Fruit fly (Drosophila melanogaster) whole organism, embryonic: Measurements from ENCODE around the gene CG10011.

ENCODE experiments used
- Abd-B ChIP-seq: fragments of 200-800 bp; sonication (Bioruptor generic); optimal IDR thresholded peaks from 2 replicates; lab custom pipeline; 2018; ENCODE audit warnings: missing biosample characterization, mild to moderate bottlenecking, missing genetic modification characterization, moderate library complexity
- CG10462 ChIP-seq: fragments of 200-800 bp; sonication (Bioruptor generic); optimal IDR thresholded peaks from 2 replicates; lab custom pipeline; 2016; ENCODE audit warnings: missing biosample characterization, missing genetic modification characterization
- CG14050 ChIP-seq: fragments of 200-800 bp; sonication (Bioruptor generic); IDR thresholded peaks from 3 replicates; pipeline ENCODE4 v1.3.6; 2022; ENCODE audit warnings: missing biosample characterization, missing genetic modification characterization
- CG14965 ChIP-seq: fragments of 200-800 bp; sonication (Bioruptor generic); optimal IDR thresholded peaks from 2 replicates; lab custom pipeline; 2016; ENCODE audit warnings: missing biosample characterization, missing genetic modification characterization, borderline replicate concordance
- CG17328 ChIP-seq: fragments of 200-800 bp; sonication (Bioruptor generic); IDR thresholded peaks from 2 replicates; pipeline ENCODE4 v1.3.6; 2022; ENCODE audit warnings: missing biosample characterization, missing genetic modification characterization
- CG17359 ChIP-seq: fragments of 200-800 bp; sonication (Bioruptor generic); optimal IDR thresholded peaks from 3 replicates; lab custom pipeline; 2018; ENCODE audit warnings: missing biosample characterization, mild to moderate bottlenecking, missing genetic modification characterization, moderate library complexity
- CG17912 ChIP-seq: fragments of 200-800 bp; sonication (Bioruptor generic); optimal IDR thresholded peaks from 2 replicates; lab custom pipeline; 2018; ENCODE audit warnings: missing biosample characterization, mild to moderate bottlenecking, missing genetic modification characterization
- CG18599 ChIP-seq: fragments of 200-800 bp; sonication (Bioruptor generic); optimal IDR thresholded peaks from 3 replicates; lab custom pipeline; 2017; ENCODE audit warnings: missing biosample characterization, missing genetic modification characterization, mild to moderate bottlenecking, moderate library complexity, missing genetic modification reagents
- CG30431 ChIP-seq: fragments of 200-800 bp; sonication (Bioruptor generic); optimal IDR thresholded peaks from 2 replicates; lab custom pipeline; 2017; ENCODE audit warnings: missing biosample characterization, missing genetic modification characterization
- CG33213 ChIP-seq: fragments of 200-800 bp; sonication (Bioruptor generic); optimal IDR thresholded peaks from 3 replicates; lab custom pipeline; 2016; ENCODE audit warnings: missing biosample characterization, missing genetic modification characterization
- CG33557 ChIP-seq: fragments of 200-800 bp; sonication (Bioruptor generic); optimal IDR thresholded peaks from 2 replicates; lab custom pipeline; 2019; ENCODE audit warnings: missing biosample characterization, mild to moderate bottlenecking, missing genetic modification characterization, moderate library complexity
- CG4424 ChIP-seq: fragments of 200-800 bp; sonication (Bioruptor generic); optimal IDR thresholded peaks from 3 replicates; lab custom pipeline; 2016; ENCODE audit warnings: missing biosample characterization, missing genetic modification characterization
- CG6272 ChIP-seq: fragments of 200-800 bp; sonication (Bioruptor generic); IDR thresholded peaks from 2 replicates; pipeline ENCODE4 v1.3.6; 2022; ENCODE audit warnings: missing biosample characterization, missing genetic modification characterization
- CG7556 ChIP-seq: fragments of 200-800 bp; sonication (Bioruptor generic); optimal IDR thresholded peaks from 2 replicates; lab custom pipeline; 2017; ENCODE audit warnings: missing biosample characterization, mild to moderate bottlenecking, missing genetic modification characterization
- CG8478 ChIP-seq: fragments of >200 bp; optimal IDR thresholded peaks from 2 replicates; lab custom pipeline; 2018
- CG9437 ChIP-seq: fragments of 200-800 bp; sonication (Bioruptor generic); optimal IDR thresholded peaks from 2 replicates; lab custom pipeline; 2018; ENCODE audit warnings: missing biosample characterization, mild to moderate bottlenecking, missing genetic modification characterization
- Camta ChIP-seq: fragments of 200-800 bp; sonication (Bioruptor generic); optimal IDR thresholded peaks from 2 replicates; lab custom pipeline; 2016; ENCODE audit warnings: missing biosample characterization, missing genetic modification characterization
- D ChIP-seq, 2 experiments: fragments of 200-800 bp in 1 of 2; fragments of >200 bp in 1 of 2; sonication (Bioruptor generic) in 1 of 2; optimal IDR thresholded peaks; 2 replicates in 1 of 2; 3 replicates in 1 of 2; lab custom pipeline; 2017; ENCODE audit warnings: mild to moderate bottlenecking in 1 of 2, missing biosample characterization in 1 of 2, missing genetic modification characterization in 1 of 2, missing genetic modification reagents in 1 of 2
- Deaf1 ChIP-seq: fragments of 200-800 bp; optimal IDR thresholded peaks from 3 replicates; lab custom pipeline; 2019; ENCODE audit warnings: missing biosample characterization, mild to moderate bottlenecking, missing genetic modification characterization, moderate library complexity
- E2f2 ChIP-seq: fragments of 200-800 bp; sonication (Bioruptor generic); IDR thresholded peaks from 2 replicates; pipeline ENCODE4 v1.3.6; 2022; ENCODE audit warnings: missing biosample characterization, missing genetic modification characterization
- Eip74EF ChIP-seq, 2 experiments: fragments of 200-800 bp in 1 of 2; fragments of >200 bp in 1 of 2; sonication (Bioruptor generic) in 1 of 2; optimal IDR thresholded peaks; 2 replicates each; lab custom pipeline; 2017 to 2019; ENCODE audit warnings: missing biosample characterization in 2 of 2, missing genetic modification characterization in 2 of 2, mild to moderate bottlenecking in 1 of 2, moderate library complexity in 1 of 2
- Ets97D ChIP-seq: fragments of 200-800 bp; sonication (Bioruptor generic); optimal IDR thresholded peaks from 3 replicates; lab custom pipeline; 2016; ENCODE audit warnings: missing biosample characterization, missing genetic modification characterization
- Hey ChIP-seq: fragments of 200-800 bp; sonication (Bioruptor generic); optimal IDR thresholded peaks from 3 replicates; lab custom pipeline; 2018; ENCODE audit warnings: missing biosample characterization, mild to moderate bottlenecking, missing genetic modification characterization
- Hmr ChIP-seq: fragments of 200-800 bp; sonication (Bioruptor generic); optimal IDR thresholded peaks from 3 replicates; lab custom pipeline; 2017; ENCODE audit warnings: mild to moderate bottlenecking, missing biosample characterization, missing genetic modification reagents, missing genetic modification characterization
- Hmx ChIP-seq: fragments of 200-800 bp; sonication (Bioruptor generic); optimal IDR thresholded peaks from 2 replicates; lab custom pipeline; 2016; ENCODE audit warnings: missing biosample characterization, missing genetic modification characterization
- Kr ChIP-seq: fragments of 200-800 bp; sonication (Bioruptor generic); optimal IDR thresholded peaks from 2 replicates; lab custom pipeline; 2017; ENCODE audit warnings: missing biosample characterization, mild to moderate bottlenecking, missing genetic modification characterization
- NC2β ChIP-seq: fragments of 200-800 bp; sonication (Bioruptor generic); optimal IDR thresholded peaks from 2 replicates; lab custom pipeline; 2016; ENCODE audit warnings: missing biosample characterization, missing genetic modification characterization
- NK7.1 ChIP-seq: fragments of 200-800 bp; sonication (Bioruptor generic); optimal IDR thresholded peaks from 3 replicates; lab custom pipeline; 2016; ENCODE audit warnings: missing biosample characterization, missing genetic modification characterization
- Nf-YC ChIP-seq: fragments of 200-800 bp; optimal IDR thresholded peaks from 3 replicates; lab custom pipeline; 2019; ENCODE audit warnings: missing biosample characterization, mild to moderate bottlenecking, missing genetic modification characterization, moderate library complexity
- NfI ChIP-seq: fragments of 200-800 bp; sonication (Bioruptor generic); optimal IDR thresholded peaks from 3 replicates; lab custom pipeline; 2018; ENCODE audit warnings: missing biosample characterization, mild to moderate bottlenecking, missing genetic modification characterization, moderate library complexity
- Oaz ChIP-seq: fragments of 200-800 bp; sonication (Bioruptor generic); IDR thresholded peaks from 2 replicates; pipeline ENCODE4 v1.3.6; 2022; ENCODE audit warnings: missing biosample characterization, missing genetic modification characterization
- Taf1 ChIP-seq: fragments of 200-800 bp; sonication (Bioruptor generic); IDR thresholded peaks from 2 replicates; pipeline ENCODE4 v1.3.6; 2022; ENCODE audit warnings: missing biosample characterization, missing genetic modification characterization
- Tbp ChIP-seq: fragments of >200 bp; optimal IDR thresholded peaks from 2 replicates; lab custom pipeline; 2018; ENCODE audit warnings: missing biosample characterization, missing genetic modification characterization
- Usf ChIP-seq: fragments of 200-800 bp; sonication (Bioruptor generic); optimal IDR thresholded peaks from 2 replicates; lab custom pipeline; 2017; ENCODE audit warnings: missing genotype, missing biosample characterization, missing genetic modification characterization
- ash1 ChIP-seq: fragments of 200-800 bp; sonication (Bioruptor generic); optimal IDR thresholded peaks from 2 replicates; lab custom pipeline; 2018; ENCODE audit warnings: missing biosample characterization, mild to moderate bottlenecking, missing genetic modification characterization
- bigmax ChIP-seq: fragments of 200-800 bp; sonication (Bioruptor generic); optimal IDR thresholded peaks from 2 replicates; lab custom pipeline; 2018; ENCODE audit warnings: missing biosample characterization, mild to moderate bottlenecking, missing genetic modification characterization
- dimm ChIP-seq: fragments of 200-800 bp; sonication (Bioruptor generic); IDR thresholded peaks from 2 replicates; pipeline ENCODE4 v1.3.6; 2022; ENCODE audit warnings: missing biosample characterization, missing genetic modification characterization
- esg ChIP-seq: fragments of 200-800 bp; sonication (Bioruptor generic); conservative IDR thresholded peaks from 2 replicates; pipeline ENCODE4 v1.3.6; 2022; ENCODE audit warnings: missing biosample characterization, missing genetic modification characterization
- eyg ChIP-seq: fragments of 200-800 bp; sonication (Bioruptor generic); optimal IDR thresholded peaks from 3 replicates; lab custom pipeline; 2016; ENCODE audit warnings: missing biosample characterization, missing genetic modification characterization
- gem ChIP-seq: fragments of 200-800 bp; sonication (Bioruptor generic); optimal IDR thresholded peaks from 2 replicates; lab custom pipeline; 2019; ENCODE audit warnings: missing biosample characterization, mild to moderate bottlenecking, missing genetic modification characterization, moderate library complexity
- gsb-n ChIP-seq: fragments of 200-800 bp; sonication (Bioruptor generic); optimal IDR thresholded peaks from 3 replicates; lab custom pipeline; 2018; ENCODE audit warnings: missing biosample characterization, mild to moderate bottlenecking, missing genetic modification characterization
- jumu ChIP-seq: fragments of 200-800 bp; sonication (Bioruptor generic); optimal IDR thresholded peaks from 3 replicates; lab custom pipeline; 2016; ENCODE audit warnings: missing biosample characterization, missing genetic modification characterization
- lbe ChIP-seq: fragments of 200-800 bp; sonication (Bioruptor generic); optimal IDR thresholded peaks from 2 replicates; lab custom pipeline; 2016; ENCODE audit warnings: missing biosample characterization, mild to moderate bottlenecking, missing genetic modification characterization
- oc ChIP-seq: fragments of 200-800 bp; sonication (Bioruptor generic); optimal IDR thresholded peaks from 2 replicates; lab custom pipeline; 2018; ENCODE audit warnings: missing biosample characterization, mild to moderate bottlenecking, missing genetic modification characterization, moderate library complexity
- tll ChIP-seq, 2 experiments: fragments of 200-800 bp in 1 of 2; fragments of >200 bp in 1 of 2; sonication (Bioruptor generic) in 1 of 2; optimal IDR thresholded peaks; 2 replicates each; lab custom pipeline; 2017 to 2019; ENCODE audit warnings: missing biosample characterization in 2 of 2, missing genetic modification characterization in 2 of 2, mild to moderate bottlenecking in 1 of 2, moderate library complexity in 1 of 2
- tna ChIP-seq: fragments of 200-800 bp; sonication (Bioruptor generic); IDR thresholded peaks from 2 replicates; pipeline ENCODE4 v1.3.6; 2022; ENCODE audit warnings: missing biosample characterization, missing genetic modification characterization; ENCODE audit not compliant: partially characterized antibody
- toy ChIP-seq: fragments of 200-800 bp; sonication (Bioruptor generic); IDR thresholded peaks from 2 replicates; pipeline ENCODE4 v1.3.6; 2022; ENCODE audit warnings: missing biosample characterization, missing genetic modification characterization
- vfl ChIP-seq: fragments of 200-800 bp; sonication (Bioruptor generic); optimal IDR thresholded peaks from 2 replicates; lab custom pipeline; 2016; ENCODE audit warnings: missing biosample characterization, missing genetic modification characterization
- vnd ChIP-seq: fragments of 200-800 bp; sonication (Bioruptor generic); IDR thresholded peaks from 3 replicates; pipeline ENCODE4 v1.3.6; 2022; ENCODE audit warnings: missing biosample characterization, missing genetic modification characterization; ENCODE audit not compliant: partially characterized antibody
- wdn ChIP-seq: fragments of 200-800 bp; sonication (Bioruptor generic); IDR thresholded peaks from 2 replicates; pipeline ENCODE4 v1.3.6; 2022; ENCODE audit warnings: missing biosample characterization, missing genetic modification characterization
- zf30C ChIP-seq: fragments of 200-800 bp; sonication (Bioruptor generic); optimal IDR thresholded peaks from 3 replicates; lab custom pipeline; 2018; ENCODE audit warnings: missing biosample characterization, mild to moderate bottlenecking, missing genetic modification characterization

Gene CG10011

dm6 chr3R:28631753-28632152 is 3.1 kb downstream of the CG10011 start (continued):
- no peak for TF ChIP-seq NK7.1 (GFP tag; lab: Kevin White, UChicago)
- peak; percentile 44 for TF ChIP-seq gsb-n (tag; lab: Kevin White, UChicago)
- TF ChIP-seq dimm (GFP tag; lab: Robert Waterston, UW): no peak
- 0 out of 2 replicates have a peak, but pooled peaks have one; percentile 26 for TF ChIP-seq E2f2 (GFP tag; lab: Robert Waterston, UW)
- TF ChIP-seq CG33213 (GFP tag; lab: Kevin White, UChicago): peak; percentile 30
- TF ChIP-seq Abd-B (GFP tag; lab: Kevin White, UChicago): peak; percentile 39
- no peak for TF ChIP-seq Taf1 (GFP tag; lab: Robert Waterston, UW)
- no peak for TF ChIP-seq Usf
- no peak for TF ChIP-seq Eip74EF (GFP tag; optimal IDR thresholded peaks at IDR 0.05; lab: Kevin White, UChicago)
- TF ChIP-seq Oaz (GFP tag; lab: Robert Waterston, UW): no peak
- TF ChIP-seq Hmx: no peak
- TF ChIP-seq tll (GFP tag; optimal IDR thresholded peaks at IDR 0.05; lab: Kevin White, UChicago): peak in 1 of 2 experiments; percentile 90
- no peak for TF ChIP-seq Nf-YC (tag; lab: Kevin White, UChicago)
- no peak for TF ChIP-seq CG14965 (GFP tag; lab: Kevin White, UChicago)
- TF ChIP-seq CG7556: peak; percentile 51
- peak; percentile 34 for TF ChIP-seq CG30431 (GFP tag; lab: Kevin White, UChicago)
- TF ChIP-seq CG9437 (GFP tag; lab: Kevin White, UChicago): no peak
- TF ChIP-seq wdn (GFP tag; lab: Robert Waterston, UW): no peak
- peak; percentile 27 for TF ChIP-seq Hmr (GFP tag; lab: Kevin White, UChicago)
- TF ChIP-seq CG18599: peak; percentile 76
- TF ChIP-seq Deaf1: no peak
- TF ChIP-seq zf30C (GFP tag; lab: Kevin White, UChicago): peak; percentile 82
- TF ChIP-seq NC2β (GFP tag; lab: Kevin White, UChicago): peak; percentile 26
- no peak for TF ChIP-seq CG33557 (GFP tag; lab: Kevin White, UChicago)
- TF ChIP-seq bigmax (GFP tag; lab: Kevin White, UChicago): no peak
- TF ChIP-seq CG6272 (GFP tag; lab: Robert Waterston, UW): no peak
- peak; percentile 35 for TF ChIP-seq Camta
- TF ChIP-seq CG17912 (GFP tag; lab: Kevin White, UChicago): no peak
- no peak for TF ChIP-seq Tbp (GFP tag; lab: Kevin White, UChicago)
- peak; percentile 77 for TF ChIP-seq jumu
- peak; percentile 29 for TF ChIP-seq vfl (GFP tag; lab: Kevin White, UChicago)
- no peak for TF ChIP-seq vnd (GFP tag; lab: Robert Waterston, UW)
- no peak for TF ChIP-seq Ets97D
- no peak for TF ChIP-seq CG10462 (GFP tag; lab: Kevin White, UChicago)
- no peak for TF ChIP-seq toy (GFP tag; lab: Robert Waterston, UW)
- TF ChIP-seq oc (tag; lab: Kevin White, UChicago): no peak
- peak; percentile 72 for TF ChIP-seq gem (tag; lab: Kevin White, UChicago)
- peak; percentile 59 for TF ChIP-seq CG17328 (GFP tag; lab: Robert Waterston, UW)
- peak; percentile 30; the same call in 1 of the 2 replicates for TF ChIP-seq esg (GFP tag; lab: Robert Waterston, UW)
- TF ChIP-seq CG8478 (lab: Kevin White, UChicago): no peak
- no peak for TF ChIP-seq Hey (tag; lab: Kevin White, UChicago)
- no peak for TF ChIP-seq eyg
- peak; percentile 66 for TF ChIP-seq CG17359 (tag; lab: Kevin White, UChicago)
- peak; percentile 50 for TF ChIP-seq Kr
- TF ChIP-seq tna: no peak
- peak; percentile 4 for TF ChIP-seq NfI
- TF ChIP-seq D (optimal IDR thresholded peaks at IDR 0.05; lab: Kevin White, UChicago): peak; percentile 8
- TF ChIP-seq D (GFP tag; optimal IDR thresholded peaks at IDR 0.05; lab: Kevin White, UChicago): peak; percentile 62
- no peak for TF ChIP-seq CG14050 (GFP tag; lab: Robert Waterston, UW)
- peak; percentile 64 for TF ChIP-seq CG4424
- no peak for TF ChIP-seq ash1 (GFP tag; lab: Kevin White, UChicago)
- no peak for TF ChIP-seq lbe
